Worm (Caenorhabditis elegans): ENCODE data around the gene fbxb-34.

- no peak for TF ChIP-seq lin-13 (GFP tag; optimal IDR thresholded peaks at IDR 0.05)
- no peak for TF ChIP-seq Y55F3AM.14 (GFP tag; optimal IDR thresholded peaks at IDR 0.05)
- TF ChIP-seq ZK546.5 (tag; optimal IDR thresholded peaks at IDR 0.05), result no peak
- no peak for TF ChIP-seq snpc-4 (tag; optimal IDR thresholded peaks at IDR 0.05)
- no peak for TF ChIP-seq skn-1 (tag; optimal IDR thresholded peaks at IDR 0.05)
- no peak for TF ChIP-seq lin-39 (tag; optimal IDR thresholded peaks at IDR 0.05)
- TF ChIP-seq zag-1 (tag; optimal IDR thresholded peaks at IDR 0.05), result no peak
- no peak for TF ChIP-seq mbf-1 (tag; optimal IDR thresholded peaks at IDR 0.05)
- no peak for TF ChIP-seq mdl-1 (tag; optimal IDR thresholded peaks at IDR 0.05)
- TF ChIP-seq ztf-1 (GFP tag; conservative IDR thresholded peaks at IDR 0.05), result no peak
- no peak for TF ChIP-seq blmp-1 (tag; optimal IDR thresholded peaks at IDR 0.05; ENCODE audit: insufficient read depth)
- TF ChIP-seq sma-9 (GFP tag; optimal IDR thresholded peaks at IDR 0.05), result no peak
- no peak for TF ChIP-seq sma-9 (tag; optimal IDR thresholded peaks at IDR 0.05)
Measured at ce11 chrII:584321-584848, 3.2 kb upstream of the fbxb-34 start, which contains the start of the genes W08F4.12 and W08F4.13.

All from whole organism, L2 larva.